Worm (Caenorhabditis elegans) whole organism, L1 larva: Measurements from ENCODE around the gene nekl-3.

Source experiments
- C04F5.9 ChIP-seq: sonication (generic microtip); optimal IDR thresholded peaks from 2 replicates; lab custom pipeline; 2016; ENCODE audit warnings: missing genetic modification characterization, missing compliant biosample characterization
- C16A3.4 ChIP-seq: fragments of 150-350 bp; optimal IDR thresholded peaks from 2 replicates; lab custom pipeline; 2014; ENCODE audit warnings: missing biosample characterization, missing genetic modification characterization
- Y116A8C.19 ChIP-seq: sonication (generic microtip); optimal IDR thresholded peaks from 2 replicates; lab custom pipeline; 2016; ENCODE audit warnings: missing compliant biosample characterization, missing genetic modification characterization, borderline replicate concordance
- ceh-63 ChIP-seq: fragments of 200-800 bp; sonication (Bioruptor generic); optimal IDR thresholded peaks from 2 replicates; lab custom pipeline; 2018; ENCODE audit warnings: mild to moderate bottlenecking, missing genetic modification characterization, missing compliant biosample characterization
- ceh-8 ChIP-seq: fragments of 200-800 bp; sonication (Bioruptor generic); optimal IDR thresholded peaks from 2 replicates; lab custom pipeline; 2018; ENCODE audit warnings: mild to moderate bottlenecking, missing genetic modification characterization, moderate library complexity, missing compliant biosample characterization
- ceh-88 ChIP-seq: fragments of 200-800 bp; sonication (Bioruptor generic); IDR thresholded peaks from 2 replicates; pipeline ENCODE4 v1.3.6; 2022; ENCODE audit warnings: missing genetic modification characterization, missing compliant biosample characterization
- ceh-90 ChIP-seq: sonication (generic microtip); optimal IDR thresholded peaks from 2 replicates; lab custom pipeline; 2016; ENCODE audit warnings: missing genetic modification characterization, missing compliant biosample characterization
- ces-1 ChIP-seq: fragments of 150-350 bp; optimal IDR thresholded peaks from 2 replicates; lab custom pipeline; 2014; ENCODE audit warnings: missing biosample characterization, missing genetic modification reagents, missing genetic modification characterization
- dpl-1 ChIP-seq, 3 experiments: fragments of 150-350 bp in 2 of 3; sonication (generic microtip) in 1 of 3; optimal IDR thresholded peaks; 2 replicates each; lab custom pipeline; 2014 to 2017; ENCODE audit warnings: missing biosample characterization in 3 of 3, missing genetic modification characterization in 3 of 3, missing genetic modification reagents in 3 of 3
- egl-13 ChIP-seq: sonication (generic microtip); optimal IDR thresholded peaks from 2 replicates; lab custom pipeline; 2016; ENCODE audit warnings: missing genotype, missing genetic modification reagents, missing genetic modification characterization, missing compliant biosample characterization
- egl-27 ChIP-seq, 2 experiments: fragments of 150-350 bp in 1 of 2; sonication (generic microtip); optimal IDR thresholded peaks; 3 replicates each; lab custom pipeline; 2017 to 2018; ENCODE audit warnings: missing biosample characterization in 2 of 2, missing genetic modification characterization in 2 of 2, missing genetic modification reagents in 2 of 2
- elt-3 ChIP-seq, 6 experiments: fragments of 150-350 bp in 1 of 6; sonication (generic microtip); optimal IDR thresholded peaks; 2 replicates each; lab custom pipeline; 2017 to 2018; ENCODE audit warnings: missing biosample characterization in 6 of 6, missing genetic modification characterization in 6 of 6, inconsistent platforms in 1 of 6
- ets-5 ChIP-seq: fragments of 200-800 bp; sonication (Bioruptor generic); IDR thresholded peaks from 2 replicates; pipeline ENCODE4 v1.3.6; 2022; ENCODE audit warnings: missing genetic modification characterization, missing compliant biosample characterization
- fkh-4 ChIP-seq: sonication (generic microtip); optimal IDR thresholded peaks from 2 replicates; lab custom pipeline; 2016; ENCODE audit warnings: missing compliant biosample characterization, missing genetic modification characterization, borderline replicate concordance
- fkh-8 ChIP-seq: sonication (generic microtip); optimal IDR thresholded peaks from 2 replicates; lab custom pipeline; 2016; ENCODE audit warnings: mild to moderate bottlenecking, missing genetic modification characterization, missing compliant biosample characterization
- grh-1 ChIP-seq: fragments of 200-800 bp; sonication (Bioruptor generic); IDR thresholded peaks from 2 replicates; pipeline ENCODE4 v1.3.6; 2022; ENCODE audit warnings: missing genetic modification reagents, missing genetic modification characterization, missing compliant biosample characterization
- irx-1 ChIP-seq: sonication (generic microtip); optimal IDR thresholded peaks from 2 replicates; lab custom pipeline; 2016; ENCODE audit warnings: missing genetic modification characterization, missing compliant biosample characterization
- lin-14 ChIP-seq: fragments of 200-800 bp; sonication (Bioruptor generic); optimal IDR thresholded peaks from 2 replicates; lab custom pipeline; 2018; ENCODE audit warnings: mild to moderate bottlenecking, missing genetic modification characterization, moderate library complexity, missing compliant biosample characterization
- lin-15B ChIP-seq: fragments of 150-350 bp; sonication (generic microtip); optimal IDR thresholded peaks from 3 replicates; lab custom pipeline; 2014; ENCODE audit warnings: missing biosample characterization, missing genetic modification characterization
- lin-35 ChIP-seq, 2 experiments: fragments of 150-350 bp; optimal IDR thresholded peaks; 2 replicates each; lab custom pipeline; 2014; ENCODE audit warnings: missing biosample characterization in 2 of 2, missing genetic modification characterization in 2 of 2, missing genetic modification reagents in 2 of 2
- lin-39 ChIP-seq: fragments of 150-350 bp; optimal IDR thresholded peaks from 2 replicates; lab custom pipeline; 2014; ENCODE audit warnings: missing biosample characterization, missing genetic modification reagents, missing genetic modification characterization
- lir-3 ChIP-seq: sonication (generic microtip); optimal IDR thresholded peaks from 2 replicates; lab custom pipeline; 2016; ENCODE audit warnings: mild to moderate bottlenecking, missing genetic modification characterization, moderate library complexity, missing compliant biosample characterization; ENCODE audit not compliant: poor library complexity
- lsy-2 ChIP-seq, 2 experiments: fragments of 150-350 bp; optimal IDR thresholded peaks; 2 replicates each; lab custom pipeline; 2014; ENCODE audit warnings: missing biosample characterization in 2 of 2, missing genetic modification characterization in 2 of 2
- nhr-11 ChIP-seq: fragments of 150-350 bp; optimal IDR thresholded peaks from 2 replicates; lab custom pipeline; 2014; ENCODE audit warnings: missing biosample characterization, missing genetic modification characterization
- nhr-19 ChIP-seq: fragments of 200-800 bp; sonication (Bioruptor generic); conservative IDR thresholded peaks from 2 replicates; pipeline ENCODE4 v1.3.6; 2022; ENCODE audit warnings: missing genetic modification characterization, missing compliant biosample characterization
- nhr-20 ChIP-seq: sonication (generic microtip); optimal IDR thresholded peaks from 2 replicates; lab custom pipeline; 2016; ENCODE audit warnings: mild to moderate bottlenecking, missing genetic modification characterization, missing compliant biosample characterization
- nhr-28 ChIP-seq: fragments of 150-350 bp; optimal IDR thresholded peaks from 2 replicates; lab custom pipeline; 2014; ENCODE audit warnings: missing biosample characterization, missing genetic modification characterization
- nhr-76 ChIP-seq: sonication (generic microtip); optimal IDR thresholded peaks from 2 replicates; lab custom pipeline; 2017; ENCODE audit warnings: missing biosample characterization, missing genetic modification characterization
- nhr-77 ChIP-seq: fragments of 150-350 bp; optimal IDR thresholded peaks from 2 replicates; lab custom pipeline; 2014; ENCODE audit warnings: missing biosample characterization, missing genetic modification characterization
- nhr-85 ChIP-seq: sonication (generic microtip); peaks from one replicate; lab custom pipeline; 2016; ENCODE audit warnings: missing genetic modification characterization, inconsistent platforms, missing compliant biosample characterization
- nhr-90 ChIP-seq: sonication (generic microtip); optimal IDR thresholded peaks from 2 replicates; lab custom pipeline; 2016; ENCODE audit warnings: mild to moderate bottlenecking, missing genetic modification characterization, missing compliant biosample characterization; ENCODE audit not compliant: poor library complexity
- pag-3 ChIP-seq: sonication (generic microtip); optimal IDR thresholded peaks from 2 replicates; lab custom pipeline; 2017; ENCODE audit warnings: missing genetic modification characterization, mild to moderate bottlenecking, missing compliant biosample characterization, antibody characterized with exemption, borderline replicate concordance; ENCODE audit not compliant: insufficient read depth
- skn-1 ChIP-seq: fragments of 150-350 bp; optimal IDR thresholded peaks from 2 replicates; lab custom pipeline; 2014; ENCODE audit warnings: missing biosample characterization, missing genetic modification characterization
- snpc-4 ChIP-seq: fragments of 150-350 bp; optimal IDR thresholded peaks from 2 replicates; lab custom pipeline; 2014; ENCODE audit warnings: missing biosample characterization, missing genetic modification characterization
- snu-23 ChIP-seq: sonication (generic microtip); optimal IDR thresholded peaks from 2 replicates; lab custom pipeline; 2016; ENCODE audit warnings: missing genetic modification characterization, missing compliant biosample characterization
- sptf-1 ChIP-seq: fragments of 150-350 bp; optimal IDR thresholded peaks from 2 replicates; lab custom pipeline; 2014; ENCODE audit warnings: missing biosample characterization, missing genetic modification characterization
- sup-37 ChIP-seq: fragments of 200-800 bp; sonication (Bioruptor generic); optimal IDR thresholded peaks from 2 replicates; lab custom pipeline; 2018; ENCODE audit warnings: mild to moderate bottlenecking, missing genetic modification characterization, missing compliant biosample characterization
- swsn-7 ChIP-seq: sonication (generic microtip); optimal IDR thresholded peaks from 2 replicates; lab custom pipeline; 2016; ENCODE audit warnings: missing genetic modification characterization, missing compliant biosample characterization
- unc-98 ChIP-seq: fragments of 200-800 bp; sonication (Bioruptor generic); IDR thresholded peaks from 2 replicates; pipeline ENCODE4 v1.3.6; 2022; ENCODE audit warnings: missing genetic modification characterization, missing compliant biosample characterization
- vab-15 ChIP-seq: sonication (generic microtip); optimal IDR thresholded peaks from 2 replicates; lab custom pipeline; 2017; ENCODE audit warnings: missing genotype, mild to moderate bottlenecking, missing genetic modification characterization, missing compliant biosample characterization
- xbp-1 ChIP-seq: sonication (generic microtip); optimal IDR thresholded peaks from 2 replicates; lab custom pipeline; 2016; ENCODE audit warnings: missing genetic modification characterization, missing compliant biosample characterization
- zag-1 ChIP-seq: fragments of 150-350 bp; optimal IDR thresholded peaks from 2 replicates; lab custom pipeline; 2014; ENCODE audit warnings: missing biosample characterization, missing genetic modification characterization
- zip-4 ChIP-seq: fragments of 200-800 bp; sonication (Bioruptor generic); optimal IDR thresholded peaks from 2 replicates; lab custom pipeline; 2018; ENCODE audit warnings: mild to moderate bottlenecking, missing genetic modification characterization, moderate library complexity, missing compliant biosample characterization

Gene nekl-3

DNA sequence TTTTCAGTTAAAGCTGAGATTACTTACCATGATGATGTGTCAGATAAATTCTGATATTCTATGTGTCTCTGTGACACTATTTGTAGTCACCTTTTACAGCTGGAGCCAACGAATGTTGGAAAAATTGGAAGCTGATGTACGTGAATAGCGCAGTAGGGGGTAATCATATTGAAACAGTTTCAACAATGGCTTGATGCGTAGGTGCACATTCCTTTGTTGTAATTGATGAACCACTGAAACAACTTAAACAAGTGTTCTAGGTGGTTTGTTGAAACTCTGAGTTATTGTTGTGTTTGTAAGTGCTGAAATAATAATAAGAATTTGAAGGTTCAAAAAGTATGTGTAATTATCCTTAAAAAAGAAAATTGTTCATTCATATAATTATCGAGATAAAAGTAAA lies 34.7 kb downstream of the nekl-3 start, which contains the start of gene nspc-12:
TSS of gene nspc-12 (minus strand) at position 101 of the 400 bp plus-strand sequence.
- TF ChIP-seq snu-23 (GFP tag; lab: Kevin White, UChicago) (no peak), ceh-90 (tag; lab: Kevin White, UChicago) (no peak)

DNA sequence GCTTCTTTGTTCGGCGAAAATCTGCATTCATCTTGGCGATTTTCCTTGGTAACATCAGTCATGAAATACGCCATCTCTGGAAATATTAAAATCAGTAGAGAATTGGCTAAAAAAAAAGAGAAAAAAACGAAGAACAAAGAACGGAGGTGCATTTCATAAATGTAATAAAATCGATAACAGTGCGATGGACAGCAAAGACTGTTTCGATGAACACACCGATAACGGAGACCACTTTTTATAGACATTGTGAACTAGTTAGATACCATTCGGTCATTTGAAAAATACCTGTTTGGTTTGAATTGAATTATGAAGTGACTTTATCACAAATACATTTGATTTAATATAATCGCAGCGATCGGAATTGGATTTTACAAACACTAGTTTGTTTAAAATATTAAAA lies 38.4 kb downstream of the nekl-3 start, which contains the start of gene F42F12.4:
TSS of gene F42F12.4 (minus strand) at position 76 of the 400 bp plus-strand sequence.
- TF ChIP-seq snpc-4, result no peak
- peak; percentile 51 for TF ChIP-seq nhr-85 (tag; lab: Kevin White, UChicago)

DNA sequence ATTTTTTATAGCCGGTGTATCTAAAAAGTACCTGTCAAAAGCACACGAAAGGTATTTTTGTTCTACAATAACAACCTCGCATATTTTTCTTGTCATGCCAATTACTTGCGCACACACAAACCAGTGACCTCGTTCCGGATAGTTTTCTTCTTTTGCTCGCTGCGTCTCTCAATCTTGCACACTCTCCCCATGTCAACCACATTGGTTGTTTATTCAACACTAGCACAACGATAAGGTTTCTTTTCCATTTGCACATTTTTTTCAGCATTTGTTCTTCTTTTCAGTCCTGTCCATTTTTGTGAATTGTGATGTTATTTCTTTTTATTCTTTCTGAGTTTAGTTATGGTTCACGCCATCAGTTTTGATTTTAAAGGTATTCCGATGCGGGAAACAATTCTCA lies 41.1 kb downstream of the nekl-3 start, which contains the start of gene F42F12.3:
TSS of gene F42F12.3 (plus strand) at position 372 of the 400 bp plus-strand sequence.
- TF ChIP-seq lin-14 (GFP tag; lab: Kevin White, UChicago) (peak; percentile 28), fkh-8 (tag; lab: Kevin White, UChicago) (no peak)
- TF ChIP-seq, all 84 proteins: peak for 1

DNA sequence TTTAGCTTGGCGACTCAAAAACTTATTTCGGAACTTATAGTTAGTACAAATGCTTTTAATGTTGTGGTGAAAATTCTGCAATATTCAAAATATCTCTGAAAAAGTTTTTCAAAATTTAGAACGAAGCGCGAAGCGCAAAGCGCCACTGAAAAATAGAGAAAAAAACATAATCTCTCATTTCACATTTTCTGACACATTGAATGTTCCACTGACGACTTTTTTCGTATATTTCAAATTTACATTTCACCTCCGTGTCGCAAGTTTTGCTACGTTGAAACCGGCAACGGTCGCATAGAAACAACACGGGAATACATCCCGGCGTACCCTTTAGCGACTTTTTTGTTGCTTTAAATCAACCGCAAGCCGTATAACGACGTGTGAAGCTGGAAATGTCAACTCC lies 43.0 kb downstream of the nekl-3 start, which contains the start of gene F42F12.14:
TSS of gene F42F12.14 (plus strand) at position 301 of the 400 bp plus-strand sequence.
- no peak for TF ChIP-seq ets-5 (GFP tag; lab: Robert Waterston, UW)
- TF ChIP-seq grh-1, result no peak
- TF ChIP-seq ceh-63 (GFP tag; lab: Kevin White, UChicago), result no peak
- no peak for TF ChIP-seq ceh-88
- no peak for TF ChIP-seq ceh-8 (GFP tag; lab: Kevin White, UChicago)
- TF ChIP-seq nhr-76 (tag; lab: Kevin White, UChicago), result no peak
- no peak for TF ChIP-seq lin-15B
- TF ChIP-seq Y116A8C.19, result no peak
- TF ChIP-seq swsn-7 (tag; lab: Kevin White, UChicago), result no peak

DNA sequence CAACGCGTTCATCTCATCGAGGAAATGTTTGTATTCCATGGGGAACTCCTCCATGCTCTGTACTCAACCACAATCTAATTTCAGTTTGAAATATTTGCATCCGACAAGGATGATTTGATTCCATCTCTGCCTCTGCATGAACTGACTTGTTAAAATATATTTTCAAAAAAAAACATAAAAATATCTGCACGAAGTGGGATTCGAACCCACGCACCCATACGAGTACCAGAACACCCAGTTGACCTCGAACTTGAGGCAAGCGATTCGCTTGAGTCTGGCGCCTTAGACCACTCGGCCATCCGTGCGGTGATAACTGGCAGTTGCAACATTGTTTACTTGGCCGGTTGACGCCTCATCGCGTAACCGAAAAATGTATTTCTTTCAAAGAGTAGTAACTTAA lies 43.5 kb downstream of the nekl-3 start:
- TF ChIP-seq ceh-8 (GFP tag; lab: Kevin White, UChicago) (no peak), lin-35 (GFP tag; optimal IDR thresholded peaks at IDR 0.05; lab: Kevin White, UChicago) (peak in 1 of 2 experiments; percentile 74), zip-4 (GFP tag; lab: Kevin White, UChicago) (no peak), dpl-1 (GFP tag; optimal IDR thresholded peaks at IDR 0.05; lab: Kevin White, UChicago) (no peak), ces-1 (GFP tag; lab: Kevin White, UChicago) (no peak), vab-15 (no peak), sup-37 (no peak), nhr-85 (tag; lab: Kevin White, UChicago) (peak; percentile 80), unc-98 (GFP tag; lab: Robert Waterston, UW) (no peak), xbp-1 (tag; lab: Kevin White, UChicago) (peak; percentile 15), sptf-1 (tag; lab: Kevin White, UChicago) (no peak), lsy-2 (tag; optimal IDR thresholded peaks at IDR 0.05; lab: Kevin White, UChicago) (no peak), irx-1 (tag; lab: Kevin White, UChicago) (no peak), elt-3 (tag; optimal IDR thresholded peaks at IDR 0.05; lab: Kevin White, UChicago) (peak in 2 of 6 experiments; percentile 42 to 54), ets-5 (GFP tag; lab: Robert Waterston, UW) (no peak), lin-39 (tag; lab: Kevin White, UChicago) (no peak), ceh-63 (GFP tag; lab: Kevin White, UChicago) (no peak), zag-1 (tag; lab: Kevin White, UChicago) (no peak), nhr-19 (peak; percentile 69), egl-13 (tag; lab: Kevin White, UChicago) (no peak), snu-23 (GFP tag; lab: Kevin White, UChicago) (peak; percentile 72), nhr-28 (tag; lab: Kevin White, UChicago) (no peak), fkh-4 (no peak), skn-1 (tag; lab: Kevin White, UChicago) (no peak), egl-27 (tag; optimal IDR thresholded peaks at IDR 0.05; lab: Kevin White, UChicago) (no peak), nhr-90 (tag; lab: Kevin White, UChicago) (peak; percentile 58), nhr-20 (peak; percentile 57), pag-3 (tag; lab: Kevin White, UChicago) (no peak), C04F5.9 (tag; lab: Kevin White, UChicago) (no peak), lin-14 (GFP tag; lab: Kevin White, UChicago) (peak; percentile 36), lir-3 (peak; percentile 52), C16A3.4 (tag; lab: Kevin White, UChicago) (peak; percentile 63), nhr-11 (tag; lab: Kevin White, UChicago) (no peak), nhr-77 (tag; lab: Kevin White, UChicago) (peak; percentile 5)
